Worm (Caenorhabditis elegans) whole organism, L3 larva: ENCODE data around the gene C06C3.4.

ENCODE experiments used
- ama-1 ChIP-seq: fragments of 150-350 bp; optimal IDR thresholded peaks from 2 replicates; lab custom pipeline; 2018
- egl-27 ChIP-seq: sonication (generic microtip); optimal IDR thresholded peaks from 4 replicates; lab custom pipeline; 2017; ENCODE audit warnings: missing biosample characterization, missing genetic modification reagents, missing genetic modification characterization
- lin-39 ChIP-seq: fragments of 150-350 bp; optimal IDR thresholded peaks from 2 replicates; lab custom pipeline; 2018; ENCODE audit warnings: missing biosample characterization, missing genetic modification reagents, missing genetic modification characterization
- snpc-4 ChIP-seq: fragments of 150-350 bp; optimal IDR thresholded peaks from 2 replicates; lab custom pipeline; 2014; ENCODE audit warnings: missing biosample characterization, missing genetic modification characterization

DNA sequence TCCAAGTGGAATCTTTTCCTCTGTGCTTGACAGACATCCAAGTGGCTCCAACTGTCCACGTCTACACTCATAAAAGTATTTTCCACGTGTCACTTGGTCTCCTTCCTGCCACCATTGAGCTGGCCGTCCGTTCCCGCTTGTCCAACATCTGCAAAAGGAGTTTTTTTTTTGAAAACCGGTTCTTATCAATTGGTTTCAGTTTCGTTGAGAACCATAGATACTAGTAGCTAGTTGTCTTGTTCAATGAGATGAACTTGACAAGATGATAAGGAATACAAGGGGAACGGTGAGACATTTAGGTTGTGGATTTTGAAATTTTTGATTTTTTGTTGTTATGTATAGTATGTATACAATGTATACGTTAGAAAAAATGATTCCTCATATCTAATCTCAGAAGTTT, 27.3 kb upstream of the C06C3.4 start:
- TF ChIP-seq snpc-4 (tag; lab: Kevin White, UChicago) (no peak), lin-39 (tag; lab: Kevin White, UChicago) (no peak), ama-1 (lab: Kevin White, UChicago) (no peak), egl-27 (tag; lab: Kevin White, UChicago) (no peak)
